Worm (Caenorhabditis elegans) whole organism, mixed stage, embryonic: Measurements from ENCODE around the gene C03H5.6.
A peak's percentile ranks its signal among the peaks of the same experiment; 100 is the strongest.

Experiments used
- M03D4.4 ChIP-seq: sonication (generic microtip); optimal IDR thresholded peaks from 2 replicates; lab custom pipeline; 2017; ENCODE audit warnings: mild to moderate bottlenecking, missing genetic modification characterization, missing compliant biosample characterization
- bed-3 ChIP-seq: fragments of 200-800 bp; sonication (Bioruptor generic); optimal IDR thresholded peaks from 3 replicates; lab custom pipeline; 2018; ENCODE audit warnings: mild to moderate bottlenecking, missing genetic modification characterization, moderate library complexity, missing compliant biosample characterization
- blmp-1 ChIP-seq: fragments of 150-350 bp; optimal IDR thresholded peaks from 2 replicates; lab custom pipeline; 2014; ENCODE audit warnings: missing biosample characterization, missing genetic modification characterization
- ceh-39 ChIP-seq: fragments of 150-350 bp; optimal IDR thresholded peaks from 2 replicates; lab custom pipeline; 2014; ENCODE audit warnings: missing biosample characterization, missing genetic modification characterization
- ceh-43 ChIP-seq: fragments of 200-800 bp; sonication (Bioruptor generic); optimal IDR thresholded peaks from 2 replicates; lab custom pipeline; 2018; ENCODE audit warnings: mild to moderate bottlenecking, missing genetic modification characterization, moderate library complexity, missing compliant biosample characterization
- ceh-83 ChIP-seq: fragments of 200-800 bp; sonication (Bioruptor generic); optimal IDR thresholded peaks from 2 replicates; lab custom pipeline; 2018; ENCODE audit warnings: mild to moderate bottlenecking, missing genetic modification characterization, missing compliant biosample characterization
- ces-1 ChIP-seq: fragments of 150-350 bp; optimal IDR thresholded peaks from 2 replicates; lab custom pipeline; 2014; ENCODE audit warnings: missing biosample characterization, missing genetic modification reagents, missing genetic modification characterization
- cnd-1 ChIP-seq: fragments of 200-800 bp; sonication (Bioruptor generic); optimal IDR thresholded peaks from 2 replicates; lab custom pipeline; 2018; ENCODE audit warnings: mild to moderate bottlenecking, missing genetic modification characterization, missing compliant biosample characterization
- drap-1 ChIP-seq: fragments of 200-800 bp; sonication (Bioruptor generic); optimal IDR thresholded peaks from 3 replicates; lab custom pipeline; 2018; ENCODE audit warnings: mild to moderate bottlenecking, missing genetic modification characterization, missing compliant biosample characterization
- elt-1 ChIP-seq: sonication (generic microtip); optimal IDR thresholded peaks from 2 replicates; lab custom pipeline; 2017; ENCODE audit warnings: missing genetic modification characterization, mild to moderate bottlenecking, missing compliant biosample characterization, antibody characterized with exemption, moderate library complexity, borderline replicate concordance; ENCODE audit not compliant: insufficient read depth
- elt-3 ChIP-seq: fragments of 150-350 bp; optimal IDR thresholded peaks from 2 replicates; lab custom pipeline; 2014; ENCODE audit warnings: missing biosample characterization, missing genetic modification characterization
- flh-1 ChIP-seq: fragments of 200-800 bp; sonication (Bioruptor generic); optimal IDR thresholded peaks from 2 replicates; lab custom pipeline; 2018; ENCODE audit warnings: mild to moderate bottlenecking, missing genetic modification characterization, moderate library complexity, missing compliant biosample characterization
- ham-2 ChIP-seq: fragments of 200-800 bp; sonication (Bioruptor generic); optimal IDR thresholded peaks from 2 replicates; lab custom pipeline; 2018; ENCODE audit warnings: mild to moderate bottlenecking, missing genetic modification characterization, missing compliant biosample characterization
- hlh-1 ChIP-seq: fragments of 150-350 bp; optimal IDR thresholded peaks from 2 replicates; lab custom pipeline; 2014; ENCODE audit warnings: missing biosample characterization, missing genetic modification reagents, missing genetic modification characterization
- lin-13 ChIP-seq: fragments of 150-350 bp; optimal IDR thresholded peaks from 2 replicates; lab custom pipeline; 2014; ENCODE audit warnings: missing biosample characterization, missing genetic modification characterization
- lin-32 ChIP-seq: fragments of 200-800 bp; sonication (Bioruptor generic); optimal IDR thresholded peaks from 2 replicates; lab custom pipeline; 2018; ENCODE audit warnings: mild to moderate bottlenecking, missing genetic modification characterization, missing compliant biosample characterization
- lsy-2 ChIP-seq: fragments of 150-350 bp; optimal IDR thresholded peaks from 2 replicates; lab custom pipeline; 2014; ENCODE audit warnings: missing biosample characterization, missing genetic modification characterization
- mab-5 ChIP-seq: fragments of 150-350 bp; optimal IDR thresholded peaks from 2 replicates; lab custom pipeline; 2014; ENCODE audit warnings: missing biosample characterization, missing genetic modification characterization
- mep-1 ChIP-seq: fragments of 150-350 bp; optimal IDR thresholded peaks from 2 replicates; lab custom pipeline; 2017; ENCODE audit warnings: missing biosample characterization, missing genetic modification reagents, missing genetic modification characterization, inconsistent platforms
- nhr-12 ChIP-seq: fragments of 150-350 bp; optimal IDR thresholded peaks from 2 replicates; lab custom pipeline; 2014; ENCODE audit warnings: missing biosample characterization, missing genetic modification characterization
- nhr-2 ChIP-seq: fragments of 150-350 bp; optimal IDR thresholded peaks from 2 replicates; lab custom pipeline; 2014; ENCODE audit warnings: missing biosample characterization, missing genetic modification characterization
- nhr-237 ChIP-seq: fragments of 150-350 bp; optimal IDR thresholded peaks from 2 replicates; lab custom pipeline; 2014; ENCODE audit warnings: missing biosample characterization, missing genetic modification characterization
- nhr-28 ChIP-seq: fragments of 150-350 bp; optimal IDR thresholded peaks from 2 replicates; lab custom pipeline; 2014; ENCODE audit warnings: missing biosample characterization, missing genetic modification characterization
- nhr-76 ChIP-seq: sonication (generic microtip); optimal IDR thresholded peaks from 2 replicates; lab custom pipeline; 2017; ENCODE audit warnings: missing biosample characterization, missing genetic modification characterization
- pha-4 ChIP-seq: fragments of 150-350 bp; optimal IDR thresholded peaks from 2 replicates; lab custom pipeline; 2018; ENCODE audit warnings: missing biosample characterization, missing genetic modification reagents, missing genetic modification characterization
- sem-2 ChIP-seq: fragments of 200-800 bp; sonication (Bioruptor generic); optimal IDR thresholded peaks from 2 replicates; lab custom pipeline; 2018; ENCODE audit warnings: mild to moderate bottlenecking, missing genetic modification characterization, missing compliant biosample characterization
- sptf-1 ChIP-seq: sonication (generic microtip); optimal IDR thresholded peaks from 2 replicates; lab custom pipeline; 2017; ENCODE audit warnings: mild to moderate bottlenecking, missing genetic modification characterization, moderate library complexity, missing compliant biosample characterization
- tbx-8 ChIP-seq: fragments of 200-800 bp; sonication (Bioruptor generic); optimal IDR thresholded peaks from 2 replicates; lab custom pipeline; 2018; ENCODE audit warnings: mild to moderate bottlenecking, missing genetic modification characterization, moderate library complexity, missing compliant biosample characterization
- unc-120 ChIP-seq: sonication (generic microtip); optimal IDR thresholded peaks from 2 replicates; lab custom pipeline; 2017; ENCODE audit warnings: missing genetic modification characterization, missing compliant biosample characterization; ENCODE audit not compliant: poor library complexity, severe bottlenecking
- unc-39 ChIP-seq: fragments of 150-350 bp; optimal IDR thresholded peaks from 2 replicates; lab custom pipeline; 2014; ENCODE audit warnings: missing biosample characterization, missing genetic modification characterization
- unc-62 ChIP-seq: fragments of 150-350 bp; optimal IDR thresholded peaks from 2 replicates; lab custom pipeline; 2014; ENCODE audit warnings: missing biosample characterization, missing genetic modification reagents, missing genetic modification characterization
- zip-8 ChIP-seq: fragments of 150-350 bp; optimal IDR thresholded peaks from 2 replicates; lab custom pipeline; 2014; ENCODE audit warnings: missing biosample characterization, missing genetic modification characterization

The C03H5.6 gene

ce11 chrII:399321-399720 is at the start of gene C03H5.6:
C03H5.6 (minus strand) TSS chrII:399421.
- TF ChIP-seq hlh-1 (tag; lab: Kevin White, UChicago): no peak
- no peak for TF ChIP-seq nhr-28 (tag; lab: Kevin White, UChicago)
- no peak for TF ChIP-seq bed-3 (GFP tag; lab: Kevin White, UChicago)
- TF ChIP-seq ces-1 (GFP tag; lab: Kevin White, UChicago): no peak
- no peak for TF ChIP-seq blmp-1
- no peak for TF ChIP-seq ham-2 (GFP tag; lab: Kevin White, UChicago)
- TF ChIP-seq elt-1: no peak
- TF ChIP-seq drap-1 (GFP tag; lab: Kevin White, UChicago): no peak
- TF ChIP-seq elt-3 (tag; lab: Kevin White, UChicago): no peak
- TF ChIP-seq, all 35 proteins: peak for 0

DNA sequence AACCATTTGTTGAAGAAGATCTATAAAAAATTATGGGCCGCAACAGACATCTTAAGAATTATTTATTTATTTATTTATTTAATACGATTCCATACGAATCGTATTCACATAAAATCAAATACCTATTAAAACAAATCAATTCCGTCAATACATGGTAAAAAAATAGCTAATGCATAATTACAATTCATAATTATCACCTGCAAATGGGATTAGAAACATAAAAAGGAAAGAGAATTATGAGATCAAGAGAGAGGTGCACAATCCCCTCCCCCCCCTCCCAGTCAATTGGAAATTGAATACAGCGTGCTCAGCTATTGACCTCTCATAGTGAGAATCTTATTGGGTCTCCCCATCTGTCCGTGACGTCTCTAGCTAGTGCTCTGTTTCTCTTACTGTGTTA is 41.9 kb upstream of the C03H5.6 start, which contains the start of gene C24H12.1:
Gene C24H12.1 (plus strand): TSS at position 301 of the 400 bp plus-strand sequence.
- peak; percentile 17 for TF ChIP-seq ces-1 (GFP tag; lab: Kevin White, UChicago)

- no peak for TF ChIP-seq nhr-237 (tag; lab: Kevin White, UChicago)
- TF ChIP-seq hlh-1 (tag; lab: Kevin White, UChicago): no peak
- TF ChIP-seq tbx-8 (GFP tag; lab: Kevin White, UChicago): no peak
- no peak for TF ChIP-seq mab-5 (tag; lab: Kevin White, UChicago)
- no peak for TF ChIP-seq M03D4.4 (tag; lab: Kevin White, UChicago)
- TF ChIP-seq flh-1 (GFP tag; lab: Kevin White, UChicago): no peak
- no peak for TF ChIP-seq ces-1 (GFP tag; lab: Kevin White, UChicago)
- TF ChIP-seq drap-1 (GFP tag; lab: Kevin White, UChicago): no peak
- TF ChIP-seq blmp-1: no peak
- no peak for TF ChIP-seq nhr-28 (tag; lab: Kevin White, UChicago)
- TF ChIP-seq unc-120 (tag; lab: Kevin White, UChicago): no peak
- TF ChIP-seq ceh-83 (GFP tag; lab: Kevin White, UChicago): no peak
Observed at ce11 chrII:437279-437678, 38.1 kb upstream of the C03H5.6 start.

DNA sequence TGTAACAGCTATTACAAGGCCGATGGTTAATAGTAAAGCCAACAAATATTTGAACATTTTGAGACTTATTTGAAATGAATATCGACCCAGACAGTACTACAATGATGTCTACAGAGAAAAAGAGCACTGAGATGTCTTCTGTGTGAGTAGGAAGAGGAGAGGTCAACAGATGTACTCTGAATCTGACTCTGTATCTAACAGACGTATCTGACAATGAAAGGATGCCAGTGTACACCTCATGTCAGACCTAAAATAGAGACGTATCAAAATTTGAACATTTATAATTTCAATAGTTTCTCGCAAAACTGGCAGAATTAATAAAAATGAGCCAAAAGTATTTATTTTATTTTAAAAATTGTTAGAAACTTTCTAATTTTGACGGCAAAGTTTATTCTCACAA is 23.9 kb upstream of the C03H5.6 start, which contains the start of gene C24H12.8:
Gene C24H12.8 (minus strand): TSS at position 101 of the 400 bp plus-strand sequence.
- TF ChIP-seq drap-1 (GFP tag; lab: Kevin White, UChicago) (no peak), zip-8 (tag; lab: Kevin White, UChicago) (no peak), elt-3 (tag; lab: Kevin White, UChicago) (no peak), nhr-76 (tag; lab: Kevin White, UChicago) (no peak), unc-62 (GFP tag; lab: Kevin White, UChicago) (no peak), unc-120 (tag; lab: Kevin White, UChicago) (no peak), ceh-83 (GFP tag; lab: Kevin White, UChicago) (no peak), unc-39 (no peak), elt-1 (no peak), cnd-1 (no peak), mab-5 (tag; lab: Kevin White, UChicago) (no peak), flh-1 (GFP tag; lab: Kevin White, UChicago) (no peak), sptf-1 (no peak), ceh-43 (no peak), mep-1 (tag; lab: Kevin White, UChicago) (no peak), lin-32 (GFP tag; lab: Kevin White, UChicago) (no peak), M03D4.4 (tag; lab: Kevin White, UChicago) (no peak)

DNA sequence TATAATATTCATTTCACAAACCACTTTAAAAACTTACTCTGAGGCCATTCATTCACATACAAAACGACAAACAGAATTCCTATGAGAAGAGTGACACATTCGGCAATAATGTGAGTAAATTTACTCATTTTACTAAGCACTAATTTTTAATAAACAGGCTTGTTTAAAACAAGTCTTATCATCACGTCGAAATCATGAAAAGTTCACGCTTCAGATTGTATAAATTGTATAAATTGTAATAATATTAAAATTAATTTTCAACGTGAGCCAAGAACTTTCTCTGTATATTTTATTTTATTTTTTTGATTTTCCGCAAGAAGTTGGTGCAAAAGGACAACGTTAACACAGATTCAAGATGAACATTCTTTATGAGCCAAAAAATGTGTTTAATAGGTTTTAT is 19.6 kb upstream of the C03H5.6 start, which contains the start of gene C24H12.6:
Gene C24H12.6 (minus strand): TSS at position 101 of the 400 bp plus-strand sequence.
- TF ChIP-seq nhr-76 (tag; lab: Kevin White, UChicago): no peak
- TF ChIP-seq nhr-237 (tag; lab: Kevin White, UChicago): no peak
- no peak for TF ChIP-seq ham-2 (GFP tag; lab: Kevin White, UChicago)
- TF ChIP-seq lin-13 (tag; lab: Kevin White, UChicago): no peak
- no peak for TF ChIP-seq nhr-2 (tag; lab: Kevin White, UChicago)
- no peak for TF ChIP-seq blmp-1
- no peak for TF ChIP-seq sptf-1

DNA sequence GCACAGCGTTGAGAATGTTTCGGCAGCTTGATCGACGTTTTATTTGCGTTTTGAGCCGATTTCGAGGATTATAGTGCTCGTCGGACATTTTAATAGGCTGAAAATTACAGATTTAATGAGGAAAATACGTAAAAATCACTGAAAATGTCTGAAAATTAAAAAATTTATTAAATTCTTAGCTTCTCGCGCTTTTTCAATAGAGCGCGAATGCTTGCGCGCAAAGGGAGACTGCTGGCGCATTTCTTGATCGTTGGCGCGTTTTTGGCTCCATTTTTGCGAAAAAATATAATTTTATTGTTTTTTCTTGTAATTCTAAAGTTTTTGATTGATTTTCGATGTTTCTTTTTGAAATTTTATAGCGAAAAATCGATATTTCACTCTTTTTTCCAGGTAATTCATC is 11.6 kb upstream of the C03H5.6 start, which contains the start of the genes dnsn-1 and C24H12.4:
Gene dnsn-1 (minus strand): TSS at position 101 of the 400 bp plus-strand sequence.
Gene C24H12.4 (plus strand): TSS at position 391 of the 400 bp plus-strand sequence.
- TF ChIP-seq nhr-237 (tag; lab: Kevin White, UChicago) (peak; percentile 67), sem-2 (GFP tag; lab: Kevin White, UChicago) (no peak), lin-13 (tag; lab: Kevin White, UChicago) (peak; percentile 84), lsy-2 (peak; percentile 81), flh-1 (GFP tag; lab: Kevin White, UChicago) (no peak), bed-3 (GFP tag; lab: Kevin White, UChicago) (no peak), hlh-1 (tag; lab: Kevin White, UChicago) (peak; percentile 15), tbx-8 (GFP tag; lab: Kevin White, UChicago) (no peak), lin-32 (GFP tag; lab: Kevin White, UChicago) (no peak), pha-4 (tag; lab: Kevin White, UChicago) (peak; percentile 72), sptf-1 (peak; percentile 62), mep-1 (tag; lab: Kevin White, UChicago) (peak; percentile 96), nhr-12 (tag; lab: Kevin White, UChicago) (no peak), nhr-2 (tag; lab: Kevin White, UChicago) (no peak), M03D4.4 (tag; lab: Kevin White, UChicago) (peak; percentile 47), nhr-28 (tag; lab: Kevin White, UChicago) (no peak), ceh-39 (tag; lab: Kevin White, UChicago) (peak; percentile 44), ces-1 (GFP tag; lab: Kevin White, UChicago) (peak; percentile 73)
